Fruit fly (Drosophila melanogaster): ENCODE data around the gene CASK.

CASK gene

dm6 chr3R:21825140-21825539 is 2.7 kb upstream of the CASK start (continued):
- TF ChIP-seq CG1024 (GFP tag; IDR thresholded peaks at IDR 0.05) = no peak
- peak; percentile 50 for TF ChIP-seq dmrt11E (tag; optimal IDR thresholded peaks at IDR 0.05)
- TF ChIP-seq CG7745 (tag; optimal IDR thresholded peaks at IDR 0.05) = peak; percentile 25
- TF ChIP-seq CG2116 (GFP tag; optimal IDR thresholded peaks at IDR 0.05) = no peak
- TF ChIP-seq Kr (GFP tag; optimal IDR thresholded peaks at IDR 0.05) = peak; percentile 78
- TF ChIP-seq crp (GFP tag; optimal IDR thresholded peaks at IDR 0.05) = no peak
- TF ChIP-seq CG14965 (GFP tag; optimal IDR thresholded peaks at IDR 0.05; ENCODE audit: borderline replicate concordance) = no peak
- TF ChIP-seq CG3065 (GFP tag; optimal IDR thresholded peaks at IDR 0.05) = no peak
- TF ChIP-seq CG2199 (GFP tag; IDR thresholded peaks at IDR 0.05) = no peak
- TF ChIP-seq dpn (GFP tag; optimal IDR thresholded peaks at IDR 0.05) = no peak
- TF ChIP-seq CG15479 (GFP tag; optimal IDR thresholded peaks at IDR 0.05) = no peak
- TF ChIP-seq MTF-1 (GFP tag; optimal IDR thresholded peaks at IDR 0.05; ENCODE audit: borderline replicate concordance) = peak; percentile 81
- no peak for TF ChIP-seq ab (GFP tag; optimal IDR thresholded peaks at IDR 0.05)
- TF ChIP-seq CG10462 (GFP tag; optimal IDR thresholded peaks at IDR 0.05) = no peak
- no peak for TF ChIP-seq gsb-n (tag; optimal IDR thresholded peaks at IDR 0.05)
- TF ChIP-seq tgo (GFP tag; IDR thresholded peaks at IDR 0.05) = no peak
- no peak for TF ChIP-seq CG14667 (GFP tag; IDR thresholded peaks at IDR 0.05)
- TF ChIP-seq Taf1 (GFP tag; IDR thresholded peaks at IDR 0.05) = no peak
- TF ChIP-seq trem (tag; optimal IDR thresholded peaks at IDR 0.05) = peak; percentile 53
- peak; percentile 58 for TF ChIP-seq Asciz (GFP tag; optimal IDR thresholded peaks at IDR 0.05)
- TF ChIP-seq Ets97D (GFP tag; optimal IDR thresholded peaks at IDR 0.05) = no peak
- TF ChIP-seq CG9215 (GFP tag; IDR thresholded peaks at IDR 0.05) = no peak
- no peak for TF ChIP-seq phol (tag; optimal IDR thresholded peaks at IDR 0.05)
- TF ChIP-seq dmrt99B (tag; optimal IDR thresholded peaks at IDR 0.05) = peak; percentile 37
- TF ChIP-seq CG6689 (GFP tag; IDR thresholded peaks at IDR 0.05) = no peak
- no peak for TF ChIP-seq CG2875 (GFP tag; optimal IDR thresholded peaks at IDR 0.05)
- no peak for TF ChIP-seq ato (GFP tag; IDR thresholded peaks at IDR 0.05; ENCODE audit: partially characterized antibody)
- TF ChIP-seq sd (tag; optimal IDR thresholded peaks at IDR 0.05) = no peak
- TF ChIP-seq Oaz (GFP tag; IDR thresholded peaks at IDR 0.05) = no peak
- TF ChIP-seq br (optimal IDR thresholded peaks at IDR 0.05) = no peak
- peak; percentile 35; the same call in 1 of the 2 replicates for TF ChIP-seq CG31441 (GFP tag; IDR thresholded peaks at IDR 0.05)
- no peak for TF ChIP-seq E2f1 (GFP tag; IDR thresholded peaks at IDR 0.05)
- TF ChIP-seq CG8924 (tag; optimal IDR thresholded peaks at IDR 0.05) = peak; percentile 22
- no peak for TF ChIP-seq bcd (GFP tag; optimal IDR thresholded peaks at IDR 0.05)
- peak; percentile 2 for TF ChIP-seq CG1603 (tag; optimal IDR thresholded peaks at IDR 0.05)
- TF ChIP-seq CHES-1-like (GFP tag; optimal IDR thresholded peaks at IDR 0.05) = no peak
- TF ChIP-seq salm (tag; optimal IDR thresholded peaks at IDR 0.05) = no peak
- TF ChIP-seq CG34376 (GFP tag; optimal IDR thresholded peaks at IDR 0.05) = no peak
- peak; percentile 79 for TF ChIP-seq CG14710 (tag; optimal IDR thresholded peaks at IDR 0.05)
- no peak for TF ChIP-seq nau (GFP tag; optimal IDR thresholded peaks at IDR 0.05)
- TF ChIP-seq ftz-f1 (GFP tag; optimal IDR thresholded peaks at IDR 0.05) = no peak
- TF ChIP-seq lola (GFP tag; optimal IDR thresholded peaks at IDR 0.05) = peak in 1 of 3 experiments; percentile 41
- no peak for TF ChIP-seq pros (GFP tag; optimal IDR thresholded peaks at IDR 0.05)
- no peak for TF ChIP-seq cg (GFP tag; optimal IDR thresholded peaks at IDR 0.05)
- TF ChIP-seq tap (tag; optimal IDR thresholded peaks at IDR 0.05) = peak; percentile 26
- TF ChIP-seq CG17912 (GFP tag; optimal IDR thresholded peaks at IDR 0.05) = no peak
- TF ChIP-seq CG5953 (GFP tag; IDR thresholded peaks at IDR 0.05) = no peak
- TF ChIP-seq lilli (GFP tag; optimal IDR thresholded peaks at IDR 0.05) = no peak
- TF ChIP-seq CG11504 (tag; optimal IDR thresholded peaks at IDR 0.05) = peak; percentile 18
- TF ChIP-seq ham (GFP tag; IDR thresholded peaks at IDR 0.05) = no peak
- TF ChIP-seq Chrac-16 (GFP tag; optimal IDR thresholded peaks at IDR 0.05) = no peak
